Fruit fly (Drosophila melanogaster): Measurements from ENCODE around the gene tna.

tna gene

DNA sequence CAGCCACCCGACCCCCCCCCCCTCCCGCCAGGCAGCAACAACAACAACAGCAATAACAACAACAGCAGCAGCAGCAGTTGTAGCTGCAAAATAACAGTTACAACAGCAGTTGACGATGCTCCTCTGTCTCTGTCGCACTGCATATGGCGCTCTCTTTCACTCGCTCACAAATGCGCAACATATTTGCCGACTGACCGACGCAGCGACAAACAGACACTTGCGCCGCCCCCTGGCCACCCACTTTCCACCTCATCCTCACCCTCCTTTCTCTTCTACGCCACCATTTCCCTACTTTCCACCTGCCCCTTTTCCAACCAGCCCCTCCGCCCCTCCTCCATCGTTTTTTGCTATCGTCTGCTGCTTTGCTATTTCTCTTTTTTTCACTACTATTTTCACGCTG is 18.7 kb downstream of the tna start (continued):
- TF ChIP-seq CG6813 (GFP tag; optimal IDR thresholded peaks at IDR 0.05) (no peak), dmrt99B (tag; optimal IDR thresholded peaks at IDR 0.05) (no peak), crol (GFP tag; IDR thresholded peaks at IDR 0.05) (peak; percentile 90), tna (GFP tag; IDR thresholded peaks at IDR 0.05; ENCODE audit: partially characterized antibody) (peak; percentile 14; the same call in 1 of the 2 replicates), CG2712 (tag; optimal IDR thresholded peaks at IDR 0.05) (no peak), amos (GFP tag; IDR thresholded peaks at IDR 0.05; ENCODE audit: partially characterized antibody) (0 out of 2 replicates have a peak, but pooled peaks have one; percentile 25), disco-r (GFP tag; optimal IDR thresholded peaks at IDR 0.05) (no peak), sens (GFP tag) (peak; percentile 33), unpg (GFP tag; optimal IDR thresholded peaks at IDR 0.05) (no peak), dysf (GFP tag; IDR thresholded peaks at IDR 0.05) (0 out of 3 replicates have a peak, but pooled peaks have one; percentile 16)

- TF ChIP-seq knrl (GFP tag; IDR thresholded peaks at IDR 0.05; ENCODE audit: partially characterized antibody): no peak
- no peak for TF ChIP-seq Side (GFP tag; optimal IDR thresholded peaks at IDR 0.05)
- peak in 1 of 2 experiments; percentile 70 for TF ChIP-seq bsh (GFP tag; optimal IDR thresholded peaks at IDR 0.05)
- peak; percentile 3 for TF ChIP-seq dmrt11E (tag; optimal IDR thresholded peaks at IDR 0.05)
- TF ChIP-seq CG4282 (GFP tag; optimal IDR thresholded peaks at IDR 0.05): no peak
- TF ChIP-seq Drgx (GFP tag; IDR thresholded peaks at IDR 0.05): peak; percentile 65
- no peak for TF ChIP-seq CG32767 (GFP tag; IDR thresholded peaks at IDR 0.05)
- TF ChIP-seq lmd (GFP tag; IDR thresholded peaks at IDR 0.05): no peak
- TF ChIP-seq CG16863 (GFP tag; optimal IDR thresholded peaks at IDR 0.05): no peak
- no peak for TF ChIP-seq Vsx1 (GFP tag; optimal IDR thresholded peaks at IDR 0.05)
- TF ChIP-seq Oli (tag; optimal IDR thresholded peaks at IDR 0.05): peak; percentile 6
- TF ChIP-seq Elba2 (GFP tag; optimal IDR thresholded peaks at IDR 0.05): no peak
- peak; percentile 9 for TF ChIP-seq CG3995 (GFP tag; optimal IDR thresholded peaks at IDR 0.05)
- TF ChIP-seq nom (GFP tag; optimal IDR thresholded peaks at IDR 0.05): peak; percentile 35
- TF ChIP-seq phol (tag; optimal IDR thresholded peaks at IDR 0.05): peak; percentile 6
- TF ChIP-seq CG2875 (GFP tag; optimal IDR thresholded peaks at IDR 0.05): no peak
- no peak for TF ChIP-seq CG2889 (GFP tag; IDR thresholded peaks at IDR 0.05)
- TF ChIP-seq CG9727 (GFP tag; optimal IDR thresholded peaks at IDR 0.05): peak; percentile 47
- TF ChIP-seq CG2199 (GFP tag; IDR thresholded peaks at IDR 0.05): 0 out of 3 replicates have a peak, but pooled peaks have one; percentile 11
- TF ChIP-seq CG31224 (GFP tag; IDR thresholded peaks at IDR 0.05): no peak
- TF ChIP-seq CG6254 (GFP tag; optimal IDR thresholded peaks at IDR 0.05): peak; percentile 91
- no peak for TF ChIP-seq CG11695 (GFP tag; IDR thresholded peaks at IDR 0.05)
- peak; percentile 64 for TF ChIP-seq sens (GFP tag)
- peak; percentile 46 for TF ChIP-seq CG11504 (tag; optimal IDR thresholded peaks at IDR 0.05)
- peak; percentile 88 for TF ChIP-seq Ets65A (GFP tag)
- TF ChIP-seq Sox100B (GFP tag; optimal IDR thresholded peaks at IDR 0.05): peak; percentile 22
- no peak for TF ChIP-seq corto (GFP tag; optimal IDR thresholded peaks at IDR 0.05)
- TF ChIP-seq CTCF (GFP tag; optimal IDR thresholded peaks at IDR 0.05): no peak
- TF ChIP-seq dysf (GFP tag; IDR thresholded peaks at IDR 0.05): no peak
- TF ChIP-seq CG6689 (GFP tag; IDR thresholded peaks at IDR 0.05): no peak
- TF ChIP-seq lola (GFP tag; optimal IDR thresholded peaks at IDR 0.05): peak in 1 of 3 experiments; percentile 27
- TF ChIP-seq CG10543 (GFP tag; optimal IDR thresholded peaks at IDR 0.05): no peak
- 0 out of 2 replicates have a peak, but pooled peaks have one; percentile 11 for TF ChIP-seq CG31441 (GFP tag; IDR thresholded peaks at IDR 0.05)
- peak; percentile 55 for TF ChIP-seq lbe (GFP tag; optimal IDR thresholded peaks at IDR 0.05)
- 0 out of 3 replicates have a peak, but pooled peaks have one; percentile 17 for TF ChIP-seq CG17361 (GFP tag; IDR thresholded peaks at IDR 0.05)
- peak; percentile 4 for TF ChIP-seq Ssrp (tag; optimal IDR thresholded peaks at IDR 0.05)
- peak; percentile 32 for TF ChIP-seq CG18262 (tag; optimal IDR thresholded peaks at IDR 0.05)
- TF ChIP-seq CG10366 (GFP tag; IDR thresholded peaks at IDR 0.05): peak; percentile 42
- TF ChIP-seq gem (tag; optimal IDR thresholded peaks at IDR 0.05): peak; percentile 17
- TF ChIP-seq CG7556 (GFP tag; optimal IDR thresholded peaks at IDR 0.05): peak; percentile 16
Measured at dm6 chr3L:10854801-10855418, 19.6 kb downstream of the tna start.

All from whole organism, embryonic.